Worm (Caenorhabditis elegans) whole organism, L4 larva: ENCODE data around the gene srx-29.

ENCODE experiments used
- D1046.2 ChIP-seq: fragments of 200-800 bp; sonication (Bioruptor generic); IDR thresholded peaks from 2 replicates; pipeline ENCODE4 v1.3.6; 2022; ENCODE audit warnings: missing genetic modification characterization, missing compliant biosample characterization
- F26F4.8 ChIP-seq: fragments of 200-800 bp; sonication (Bioruptor generic); conservative IDR thresholded peaks from 2 replicates; pipeline ENCODE4 v1.3.6; 2022; ENCODE audit warnings: missing genetic modification characterization, missing compliant biosample characterization
- T26A8.4 ChIP-seq: fragments of 200-800 bp; sonication (Bioruptor generic); IDR thresholded peaks from 2 replicates; pipeline ENCODE4 v1.3.6; 2022; ENCODE audit warnings: missing genetic modification characterization, missing compliant biosample characterization
- Y48G9A.11 ChIP-seq: fragments of 200-800 bp; sonication (Bioruptor generic); IDR thresholded peaks from 2 replicates; pipeline ENCODE4 v1.3.6; 2022; ENCODE audit warnings: missing genetic modification reagents, missing genetic modification characterization, missing compliant biosample characterization
- aha-1 ChIP-seq: fragments of 150-350 bp; peaks from one replicate; lab custom pipeline; 2014; ENCODE audit warnings: missing biosample characterization, missing genetic modification characterization
- ama-1 ChIP-seq: fragments of 150-350 bp; optimal IDR thresholded peaks from 2 replicates; lab custom pipeline; 2014; ENCODE audit warnings: inconsistent platforms, mixed read lengths
- arid-1 ChIP-seq: fragments of 200-800 bp; sonication (Bioruptor generic); conservative IDR thresholded peaks from 2 replicates; pipeline ENCODE4 v1.3.6; 2022; ENCODE audit warnings: missing genetic modification reagents, missing genetic modification characterization, missing compliant biosample characterization
- cey-2 ChIP-seq: sonication (generic microtip); optimal IDR thresholded peaks from 3 replicates; lab custom pipeline; 2017; ENCODE audit warnings: missing genetic modification characterization, mild to moderate bottlenecking, missing compliant biosample characterization, antibody characterized with exemption, borderline replicate concordance; ENCODE audit not compliant: insufficient read depth
- daf-12 ChIP-seq: fragments of 150-350 bp; optimal IDR thresholded peaks from 2 replicates; lab custom pipeline; 2014; ENCODE audit warnings: missing biosample characterization, missing genetic modification reagents, missing genetic modification characterization
- daf-16 ChIP-seq, 3 experiments: sonication (generic microtip); optimal IDR thresholded peaks; 2 replicates each; lab custom pipeline; 2016 to 2017; ENCODE audit warnings: missing genetic modification characterization in 3 of 3, missing genetic modification reagents in 3 of 3, mild to moderate bottlenecking in 2 of 3, missing compliant biosample characterization in 2 of 3, missing biosample characterization in 1 of 3, moderate library complexity in 1 of 3
- dmd-6 ChIP-seq: fragments of 200-800 bp; sonication (Bioruptor generic); IDR thresholded peaks from 2 replicates; pipeline ENCODE4 v1.3.6; 2022; ENCODE audit warnings: missing genetic modification reagents, missing genetic modification characterization, missing compliant biosample characterization
- egl-43 ChIP-seq: fragments of 200-800 bp; sonication (Bioruptor generic); IDR thresholded peaks from 2 replicates; pipeline ENCODE4 v1.3.6; 2022; ENCODE audit warnings: missing genetic modification reagents, missing genetic modification characterization, missing compliant biosample characterization
- hlh-11 ChIP-seq: fragments of 200-800 bp; sonication (Bioruptor generic); optimal IDR thresholded peaks from 2 replicates; lab custom pipeline; 2018; ENCODE audit warnings: mild to moderate bottlenecking, missing genetic modification characterization, missing compliant biosample characterization
- hlh-30 ChIP-seq: sonication (generic microtip); optimal IDR thresholded peaks from 2 replicates; lab custom pipeline; 2017; ENCODE audit warnings: antibody characterized with exemption, mild to moderate bottlenecking, missing genetic modification characterization, missing compliant biosample characterization; ENCODE audit not compliant: insufficient read depth
- jun-1 ChIP-seq: fragments of 150-350 bp; optimal IDR thresholded peaks from 2 replicates; lab custom pipeline; 2014; ENCODE audit warnings: missing biosample characterization, missing genetic modification reagents, missing genetic modification characterization
- lim-7 ChIP-seq: fragments of 200-800 bp; sonication (Bioruptor generic); IDR thresholded peaks from 2 replicates; pipeline ENCODE4 v1.3.6; 2022; ENCODE audit warnings: missing genetic modification characterization, missing compliant biosample characterization
- lin-1 ChIP-seq: fragments of 200-800 bp; sonication (Bioruptor generic); IDR thresholded peaks from 2 replicates; pipeline ENCODE4 v1.3.6; 2022; ENCODE audit warnings: missing genetic modification reagents, missing genetic modification characterization, missing compliant biosample characterization
- lin-13 ChIP-seq: fragments of 150-350 bp; optimal IDR thresholded peaks from 2 replicates; lab custom pipeline; 2014; ENCODE audit warnings: missing biosample characterization, missing genetic modification reagents, missing genetic modification characterization
- lin-39 ChIP-seq: fragments of 150-350 bp; optimal IDR thresholded peaks from 2 replicates; lab custom pipeline; 2014; ENCODE audit warnings: missing biosample characterization, missing genetic modification reagents, missing genetic modification characterization
- madf-5 ChIP-seq, 2 experiments: fragments of 200-800 bp; sonication (Bioruptor generic); IDR thresholded peaks; 2 replicates each; pipeline ENCODE4 v1.3.6; 2022; ENCODE audit warnings: missing compliant biosample characterization in 2 of 2, missing genetic modification characterization in 2 of 2
- mep-1 ChIP-seq: fragments of 150-350 bp; sonication (generic microtip); optimal IDR thresholded peaks from 3 replicates; lab custom pipeline; 2014; ENCODE audit warnings: missing biosample characterization, missing genetic modification characterization
- mes-2 ChIP-seq: sonication (generic microtip); optimal IDR thresholded peaks from 2 replicates; lab custom pipeline; 2016; ENCODE audit warnings: missing genotype, mild to moderate bottlenecking, missing genetic modification characterization, missing compliant biosample characterization; ENCODE audit not compliant: poor library complexity, severe bottlenecking
- mxl-2 ChIP-seq: fragments of 200-800 bp; sonication (Bioruptor generic); conservative IDR thresholded peaks from 2 replicates; pipeline ENCODE4 v1.3.6; 2022; ENCODE audit warnings: missing genetic modification reagents, missing genetic modification characterization, missing compliant biosample characterization
- mxl-3 ChIP-seq: fragments of 200-800 bp; sonication (Bioruptor generic); optimal IDR thresholded peaks from 2 replicates; lab custom pipeline; 2018; ENCODE audit warnings: mild to moderate bottlenecking, missing genetic modification characterization, missing compliant biosample characterization
- nhr-10 ChIP-seq: fragments of 150-350 bp; optimal IDR thresholded peaks from 2 replicates; lab custom pipeline; 2014; ENCODE audit warnings: missing biosample characterization, missing genetic modification characterization
- nhr-102 ChIP-seq: sonication (generic microtip); optimal IDR thresholded peaks from 2 replicates; lab custom pipeline; 2016; ENCODE audit warnings: mild to moderate bottlenecking, missing genetic modification characterization, moderate library complexity, missing compliant biosample characterization
- nhr-11 ChIP-seq: fragments of 150-350 bp; optimal IDR thresholded peaks from 2 replicates; lab custom pipeline; 2014; ENCODE audit warnings: missing biosample characterization, missing genetic modification characterization
- nhr-25 ChIP-seq: sonication (generic microtip); optimal IDR thresholded peaks from 2 replicates; lab custom pipeline; 2017; ENCODE audit warnings: missing genetic modification characterization, mild to moderate bottlenecking, missing compliant biosample characterization, antibody characterized with exemption, moderate library complexity, borderline replicate concordance; ENCODE audit not compliant: insufficient read depth
- nhr-28 ChIP-seq: fragments of 150-350 bp; optimal IDR thresholded peaks from 2 replicates; lab custom pipeline; 2014; ENCODE audit warnings: missing biosample characterization, missing genetic modification characterization
- nhr-41 ChIP-seq: fragments of 200-800 bp; sonication (Bioruptor generic); IDR thresholded peaks from 2 replicates; pipeline ENCODE4 v1.3.6; 2022; ENCODE audit warnings: missing genetic modification reagents, missing genetic modification characterization, missing compliant biosample characterization
- nhr-77 ChIP-seq: fragments of 150-350 bp; optimal IDR thresholded peaks from 2 replicates; lab custom pipeline; 2014; ENCODE audit warnings: missing biosample characterization, missing genetic modification characterization
- skn-1 ChIP-seq: fragments of 150-350 bp; optimal IDR thresholded peaks from 2 replicates; lab custom pipeline; 2014; ENCODE audit warnings: missing biosample characterization, missing genetic modification characterization
- snpc-1.2 ChIP-seq: fragments of 200-800 bp; sonication (Bioruptor generic); IDR thresholded peaks from 2 replicates; pipeline ENCODE4 v1.3.6; 2022; ENCODE audit warnings: missing genetic modification reagents, missing genetic modification characterization, missing compliant biosample characterization
- spr-1 ChIP-seq: sonication (generic microtip); optimal IDR thresholded peaks from 2 replicates; lab custom pipeline; 2016; ENCODE audit warnings: mild to moderate bottlenecking, missing genetic modification characterization, missing compliant biosample characterization
- tag-97 ChIP-seq: fragments of 200-800 bp; sonication (Bioruptor generic); IDR thresholded peaks from 2 replicates; pipeline ENCODE4 v1.3.6; 2022; ENCODE audit warnings: missing genetic modification characterization, missing compliant biosample characterization
- tra-1 ChIP-seq: fragments of 200-800 bp; sonication (Bioruptor generic); IDR thresholded peaks from 2 replicates; pipeline ENCODE4 v1.3.6; 2022; ENCODE audit warnings: missing genetic modification reagents, missing genetic modification characterization, missing compliant biosample characterization
- unc-62 ChIP-seq, 3 experiments: fragments of 150-350 bp in 1 of 3; sonication (generic microtip); optimal IDR thresholded peaks in 2 of 3; peaks in 1 of 3; 1 replicate in 1 of 3; 2 replicates in 2 of 3; lab custom pipeline; 2014 to 2017; ENCODE audit warnings: missing biosample characterization in 3 of 3, missing genetic modification characterization in 3 of 3, missing genetic modification reagents in 3 of 3, missing genotype in 1 of 3
- zfp-2 ChIP-seq: sonication (generic microtip); optimal IDR thresholded peaks from 2 replicates; lab custom pipeline; 2016; ENCODE audit warnings: mild to moderate bottlenecking, missing genetic modification characterization, missing compliant biosample characterization
- zfp-3 ChIP-seq: fragments of 200-800 bp; sonication (Bioruptor generic); conservative IDR thresholded peaks from 2 replicates; pipeline ENCODE4 v1.3.6; 2022; ENCODE audit warnings: missing genetic modification reagents, missing genetic modification characterization, missing compliant biosample characterization
- zip-2 ChIP-seq: fragments of 150-350 bp; optimal IDR thresholded peaks from 2 replicates; lab custom pipeline; 2014; ENCODE audit warnings: missing biosample characterization, missing genetic modification characterization

srx-29 gene

DNA sequence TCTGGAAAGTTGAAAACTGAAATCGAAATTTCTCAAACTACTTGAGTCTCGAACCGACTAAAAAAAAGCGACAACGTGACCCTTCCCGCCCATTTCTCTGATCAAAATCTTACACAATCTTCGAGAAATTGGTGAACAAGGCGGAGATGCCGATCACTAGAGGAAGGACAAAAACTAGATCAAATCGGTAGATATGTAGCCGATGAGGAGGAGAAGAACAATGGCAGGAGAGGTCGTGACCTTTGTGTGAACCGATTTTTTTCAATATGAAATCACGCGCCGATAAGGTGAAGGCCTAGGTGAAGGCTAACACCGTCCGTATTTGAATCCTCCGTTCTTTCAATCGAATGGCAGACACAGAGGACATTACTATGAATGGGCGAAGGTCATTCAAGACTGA lies 37.0 kb downstream of the srx-29 start:
- TF ChIP-seq madf-5 (GFP tag; IDR thresholded peaks at IDR 0.05; lab: Robert Waterston, UW): no peak
- 0 out of 2 replicates have a peak, but pooled peaks have one; percentile 7 for TF ChIP-seq tra-1
- peak; percentile 20 for TF ChIP-seq nhr-28
- TF ChIP-seq hlh-11 (tag; lab: Kevin White, UChicago): peak; percentile 10
- TF ChIP-seq nhr-41: 0 out of 2 replicates have a peak, but pooled peaks have one; percentile 6
- peak; percentile 94 for TF ChIP-seq nhr-25 (tag; lab: Kevin White, UChicago)
- TF ChIP-seq mep-1 (tag; lab: Kevin White, UChicago): peak; percentile 44
- no peak for TF ChIP-seq daf-12 (tag; lab: Kevin White, UChicago)
- TF ChIP-seq dmd-6 (GFP tag; lab: Robert Waterston, UW): no peak
- no peak for TF ChIP-seq spr-1
- TF ChIP-seq unc-62 (GFP tag; optimal IDR thresholded peaks at IDR 0.05 in 1 of 2; lab: Kevin White, UChicago): peak in 1 of 2 experiments; percentile 97
- no peak for TF ChIP-seq unc-62 (tag; optimal IDR thresholded peaks at IDR 0.05; lab: Kevin White, UChicago)
- TF ChIP-seq hlh-30 (tag; lab: Kevin White, UChicago): peak; percentile 55
- TF ChIP-seq, all 104 proteins: peak for 8

DNA sequence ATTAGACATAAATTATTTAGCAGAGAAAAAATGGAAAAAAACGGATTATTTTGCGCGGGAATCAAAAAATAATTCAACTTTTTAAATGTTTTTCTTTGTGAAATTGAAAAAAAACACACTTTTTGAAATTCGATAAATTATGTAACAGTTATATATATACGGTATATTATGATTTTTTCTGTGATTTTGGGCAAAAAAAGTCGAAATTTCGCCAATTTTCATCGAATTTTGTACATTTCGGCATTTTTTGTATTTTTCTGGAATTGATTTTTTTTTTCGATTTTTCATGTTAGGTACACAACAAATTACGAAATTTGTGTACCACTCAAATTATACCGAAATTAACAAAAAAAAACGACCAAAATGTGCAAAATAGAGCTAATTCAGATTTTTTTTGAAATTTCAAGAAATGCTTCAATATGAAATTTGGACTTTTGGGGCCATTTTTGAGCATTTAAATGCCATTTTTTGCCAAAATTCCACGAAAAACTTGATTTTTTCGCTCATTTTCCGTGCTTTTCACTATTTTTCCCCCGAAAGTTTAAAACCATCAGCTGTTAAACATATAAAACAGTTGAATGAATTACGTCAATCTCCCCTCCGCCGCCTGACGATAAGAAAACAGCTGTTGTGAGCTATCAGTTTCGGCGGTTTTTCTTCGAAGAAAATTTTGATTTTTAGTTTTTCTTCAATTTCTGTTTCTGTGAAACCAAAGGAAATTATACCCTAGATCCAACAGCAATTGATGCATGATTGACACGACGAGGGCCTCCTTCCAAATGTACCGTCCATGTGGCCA lies 39.5 kb downstream of the srx-29 start:
- peak; percentile 4 for TF ChIP-seq nhr-11 (tag; lab: Kevin White, UChicago)
- TF ChIP-seq tag-97 (GFP tag; lab: Robert Waterston, UW): no peak
- no peak for TF ChIP-seq mep-1 (tag; lab: Kevin White, UChicago)
- TF ChIP-seq nhr-41: no peak
- TF ChIP-seq lim-7 (GFP tag; lab: Robert Waterston, UW): no peak
- no peak for TF ChIP-seq mxl-3 (GFP tag; lab: Kevin White, UChicago)
- TF ChIP-seq arid-1: no peak
- TF ChIP-seq aha-1 (tag; lab: Kevin White, UChicago): peak; percentile 98
- TF ChIP-seq zfp-3 (GFP tag; lab: Robert Waterston, UW): no peak
- TF ChIP-seq dmd-6 (GFP tag; lab: Robert Waterston, UW): peak; percentile 49
- TF ChIP-seq jun-1 (tag; lab: Kevin White, UChicago): no peak
- TF ChIP-seq nhr-10 (tag; lab: Kevin White, UChicago): no peak
- TF ChIP-seq mes-2 (tag; lab: Kevin White, UChicago): no peak
- TF ChIP-seq nhr-77 (tag; lab: Kevin White, UChicago): no peak
- no peak for TF ChIP-seq lin-39 (tag; lab: Kevin White, UChicago)
- TF ChIP-seq hlh-11 (tag; lab: Kevin White, UChicago): peak; percentile 49

DNA sequence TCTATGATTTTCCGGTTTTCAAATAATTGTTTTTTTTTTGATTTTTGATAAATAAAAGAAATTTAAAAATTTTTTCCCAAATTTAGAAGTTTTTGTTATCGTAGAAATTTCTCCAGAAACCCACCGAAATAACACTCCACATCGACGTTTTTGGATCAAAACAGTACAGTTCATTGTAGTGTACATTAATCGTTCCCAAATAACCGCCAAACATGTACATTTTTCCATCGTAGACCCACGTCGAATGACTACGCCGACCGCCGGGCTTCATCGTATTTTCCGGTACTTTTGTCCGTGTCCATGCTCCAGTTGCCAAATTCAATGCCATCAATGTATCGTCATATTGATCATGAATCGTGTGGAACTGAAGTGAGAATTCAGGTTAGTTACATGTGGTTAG lies 43.9 kb downstream of the srx-29 start, which contains the start of gene F53E4.2:
F53E4.2 (plus strand) TSS at position 301 of the 400 bp plus-strand sequence.
- TF ChIP-seq F26F4.8 (GFP tag; lab: Robert Waterston, UW) (no peak), zip-2 (tag; lab: Kevin White, UChicago) (no peak), D1046.2 (GFP tag; lab: Robert Waterston, UW) (0 out of 2 replicates have a peak, but pooled peaks have one; percentile 16), zfp-2 (tag; lab: Kevin White, UChicago) (no peak), lin-13 (GFP tag; lab: Kevin White, UChicago) (no peak), daf-16 (GFP tag; optimal IDR thresholded peaks at IDR 0.05; lab: Kevin White, UChicago) (no peak), daf-16 (tag; optimal IDR thresholded peaks at IDR 0.05; lab: Kevin White, UChicago) (no peak), lim-7 (GFP tag; lab: Robert Waterston, UW) (no peak), spr-1 (no peak)

DNA sequence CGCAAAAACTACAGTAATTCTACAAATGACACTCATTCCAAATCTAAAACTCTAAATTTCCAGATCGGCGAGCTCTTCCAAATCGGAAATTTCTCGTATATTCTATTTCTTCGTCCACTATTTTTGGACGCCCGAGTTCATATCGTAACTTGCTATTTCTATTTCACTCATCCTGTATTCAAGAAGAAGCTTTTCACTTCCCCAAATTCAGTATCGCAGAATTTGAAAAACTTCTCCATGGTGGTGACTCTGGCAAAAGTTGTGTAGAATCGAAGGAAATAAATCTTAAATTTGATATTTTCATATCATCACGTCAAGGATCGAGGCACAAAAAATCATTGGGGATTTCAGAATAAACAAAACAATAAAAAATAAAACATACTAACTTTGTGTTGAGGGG lies 45.9 kb downstream of the srx-29 start:
- TF ChIP-seq cey-2: no peak
- TF ChIP-seq lim-7 (GFP tag; lab: Robert Waterston, UW): 0 out of 2 replicates have a peak, but pooled peaks have one; percentile 34
- TF ChIP-seq snpc-1.2: 0 out of 2 replicates have a peak, but pooled peaks have one; percentile 47
- TF ChIP-seq egl-43 (GFP tag; lab: Robert Waterston, UW): 0 out of 2 replicates have a peak, but pooled peaks have one; percentile 44
- no peak for TF ChIP-seq skn-1
- TF ChIP-seq ama-1: peak; percentile 87
- no peak for TF ChIP-seq lin-1 (GFP tag; lab: Robert Waterston, UW)
- no peak for TF ChIP-seq nhr-102 (tag; lab: Kevin White, UChicago)
- no peak for TF ChIP-seq mxl-2 (GFP tag; lab: Robert Waterston, UW)
- no peak for TF ChIP-seq F26F4.8 (GFP tag; lab: Robert Waterston, UW)
- TF ChIP-seq Y48G9A.11 (GFP tag; lab: Robert Waterston, UW): no peak
- 0 out of 2 replicates have a peak, but pooled peaks have one; percentile 0 for TF ChIP-seq T26A8.4
- no peak for TF ChIP-seq tra-1
